Worm (Caenorhabditis elegans) whole organism, early embryonic: ENCODE results near the gene F11A5.9.

Source experiments
- B0310.2 ChIP-seq: sonication (generic microtip); optimal IDR thresholded peaks from 2 replicates; lab custom pipeline; 2016; ENCODE audit warnings: mild to moderate bottlenecking, missing genetic modification characterization, missing compliant biosample characterization
- F13C5.2 ChIP-seq: sonication (generic microtip); optimal IDR thresholded peaks from 2 replicates; lab custom pipeline; 2017; ENCODE audit warnings: mild to moderate bottlenecking, missing genetic modification characterization, inconsistent platforms, missing compliant biosample characterization
- aly-1 ChIP-seq: sonication (generic microtip); optimal IDR thresholded peaks from 2 replicates; lab custom pipeline; 2016; ENCODE audit warnings: missing genetic modification characterization, missing compliant biosample characterization
- ama-1 ChIP-seq: fragments of 150-350 bp; optimal IDR thresholded peaks from 2 replicates; lab custom pipeline; 2014
- ceh-13 ChIP-seq: fragments of 200-800 bp; sonication (Bioruptor generic); optimal IDR thresholded peaks from 2 replicates; lab custom pipeline; 2018; ENCODE audit warnings: mild to moderate bottlenecking, missing genetic modification characterization, missing compliant biosample characterization
- ceh-36 ChIP-seq: sonication (generic microtip); optimal IDR thresholded peaks from 2 replicates; lab custom pipeline; 2016; ENCODE audit warnings: missing genetic modification characterization, inconsistent platforms, missing compliant biosample characterization
- ets-7 ChIP-seq: sonication (generic microtip); optimal IDR thresholded peaks from 2 replicates; lab custom pipeline; 2016; ENCODE audit warnings: missing genotype, missing genetic modification characterization, missing compliant biosample characterization
- flt-1 ChIP-seq: fragments of 200-800 bp; sonication (Bioruptor generic); IDR thresholded peaks from 2 replicates; pipeline ENCODE4 v1.3.6; 2022; ENCODE audit warnings: missing genetic modification characterization, missing compliant biosample characterization
- hmbx-1 ChIP-seq: sonication (generic microtip); optimal IDR thresholded peaks from 2 replicates; lab custom pipeline; 2016; ENCODE audit warnings: mild to moderate bottlenecking, missing genetic modification characterization, missing compliant biosample characterization
- hmg-4 ChIP-seq: fragments of 200-800 bp; sonication (Bioruptor generic); optimal IDR thresholded peaks from 2 replicates; lab custom pipeline; 2018; ENCODE audit warnings: mild to moderate bottlenecking, missing genetic modification characterization, missing compliant biosample characterization
- hnd-1 ChIP-seq: sonication (generic microtip); optimal IDR thresholded peaks from 2 replicates; lab custom pipeline; 2016; ENCODE audit warnings: missing genetic modification characterization, missing compliant biosample characterization
- pes-1 ChIP-seq: fragments of 200-800 bp; sonication (Bioruptor generic); IDR thresholded peaks from 2 replicates; pipeline ENCODE4 v1.3.6; 2022; ENCODE audit warnings: missing genetic modification reagents, missing genetic modification characterization, missing compliant biosample characterization
- scrt-1 ChIP-seq: fragments of 200-800 bp; sonication (Bioruptor generic); IDR thresholded peaks from 2 replicates; pipeline ENCODE4 v1.3.6; 2022; ENCODE audit warnings: missing genetic modification characterization, missing compliant biosample characterization
- sea-1 ChIP-seq: fragments of 200-800 bp; sonication (Bioruptor generic); conservative IDR thresholded peaks from 2 replicates; pipeline ENCODE4 v1.3.6; 2022; ENCODE audit warnings: missing genetic modification characterization, missing compliant biosample characterization
- tbx-11 ChIP-seq: fragments of 200-800 bp; sonication (Bioruptor generic); IDR thresholded peaks from 2 replicates; pipeline ENCODE4 v1.3.6; 2022; ENCODE audit warnings: missing genetic modification characterization, missing compliant biosample characterization
- tbx-37 ChIP-seq: fragments of 200-800 bp; sonication (Bioruptor generic); conservative IDR thresholded peaks from 2 replicates; pipeline ENCODE4 v1.3.6; 2022; ENCODE audit warnings: missing genetic modification reagents, missing genetic modification characterization, missing compliant biosample characterization
- tra-4 ChIP-seq: sonication (generic microtip); optimal IDR thresholded peaks from 2 replicates; lab custom pipeline; 2017; ENCODE audit warnings: missing genetic modification characterization, missing compliant biosample characterization

Gene F11A5.9

ce11 chrV:16214505-16214904 is at the start of gene F11A5.9:
F11A5.9 (plus strand) TSS chrV:16214890.
- TF ChIP-seq hmg-4 (GFP tag; lab: Kevin White, UChicago) (no peak), pes-1 (GFP tag; lab: Robert Waterston, UW) (no peak), scrt-1 (no peak), F13C5.2 (no peak), ama-1 (no peak), hnd-1 (tag; lab: Kevin White, UChicago) (no peak), tbx-37 (GFP tag; lab: Robert Waterston, UW) (no peak), tbx-11 (no peak), hmbx-1 (tag; lab: Kevin White, UChicago) (no peak), ets-7 (no peak), flt-1 (GFP tag; lab: Robert Waterston, UW) (no peak), tra-4 (tag; lab: Kevin White, UChicago) (no peak), sea-1 (GFP tag; lab: Robert Waterston, UW) (no peak), ceh-36 (tag; lab: Kevin White, UChicago) (no peak), B0310.2 (tag; lab: Kevin White, UChicago) (no peak), ceh-13 (GFP tag; lab: Kevin White, UChicago) (no peak), aly-1 (tag; lab: Kevin White, UChicago) (no peak)

- TF ChIP-seq sea-1 (GFP tag; lab: Robert Waterston, UW) (no peak), ets-7 (no peak), tbx-37 (GFP tag; lab: Robert Waterston, UW) (no peak), flt-1 (GFP tag; lab: Robert Waterston, UW) (no peak), tbx-11 (no peak), B0310.2 (tag; lab: Kevin White, UChicago) (no peak), F13C5.2 (no peak), pes-1 (GFP tag; lab: Robert Waterston, UW) (no peak), hmbx-1 (tag; lab: Kevin White, UChicago) (no peak), tra-4 (tag; lab: Kevin White, UChicago) (no peak), hmg-4 (GFP tag; lab: Kevin White, UChicago) (no peak), scrt-1 (no peak), hnd-1 (tag; lab: Kevin White, UChicago) (no peak), ama-1 (no peak), ceh-36 (tag; lab: Kevin White, UChicago) (no peak)
Observed at ce11 chrV:16165936-16166335, 48.8 kb upstream of the F11A5.9 start, which contains the start of gene str-108. str-108 (plus strand) TSS chrV:16166236.

- TF ChIP-seq aly-1 (tag; lab: Kevin White, UChicago) (no peak), F13C5.2 (no peak), ets-7 (no peak), flt-1 (GFP tag; lab: Robert Waterston, UW) (no peak), ceh-13 (GFP tag; lab: Kevin White, UChicago) (no peak), ceh-36 (tag; lab: Kevin White, UChicago) (no peak), sea-1 (GFP tag; lab: Robert Waterston, UW) (no peak), tbx-37 (GFP tag; lab: Robert Waterston, UW) (no peak), pes-1 (GFP tag; lab: Robert Waterston, UW) (no peak), ama-1 (no peak), hmbx-1 (tag; lab: Kevin White, UChicago) (no peak), scrt-1 (no peak), hmg-4 (GFP tag; lab: Kevin White, UChicago) (no peak), tbx-11 (no peak), B0310.2 (tag; lab: Kevin White, UChicago) (no peak)
Observed at ce11 chrV:16169026-16169425, 45.7 kb upstream of the F11A5.9 start, which contains the start of gene str-111. str-111 (minus strand) TSS chrV:16169126.

- no peak for TF ChIP-seq flt-1 (GFP tag; lab: Robert Waterston, UW)
- TF ChIP-seq ama-1, result no peak
- TF ChIP-seq ceh-13 (GFP tag; lab: Kevin White, UChicago), result no peak
- no peak for TF ChIP-seq ceh-36 (tag; lab: Kevin White, UChicago)
- no peak for TF ChIP-seq B0310.2 (tag; lab: Kevin White, UChicago)
- TF ChIP-seq aly-1 (tag; lab: Kevin White, UChicago), result no peak
- no peak for TF ChIP-seq hnd-1 (tag; lab: Kevin White, UChicago)
- TF ChIP-seq tra-4 (tag; lab: Kevin White, UChicago), result no peak
- no peak for TF ChIP-seq hmbx-1 (tag; lab: Kevin White, UChicago)
- no peak for TF ChIP-seq tbx-37 (GFP tag; lab: Robert Waterston, UW)
- no peak for TF ChIP-seq pes-1 (GFP tag; lab: Robert Waterston, UW)
Observed at ce11 chrV:16171721-16172120, 43.0 kb upstream of the F11A5.9 start, which contains the start of gene K05D4.9. K05D4.9 (minus strand) TSS chrV:16171821.

ce11 chrV:16174109-16174508 is 40.6 kb upstream of the F11A5.9 start:
- TF ChIP-seq ceh-36 (tag; lab: Kevin White, UChicago), result no peak
- no peak for TF ChIP-seq scrt-1
- no peak for TF ChIP-seq hmbx-1 (tag; lab: Kevin White, UChicago)
- no peak for TF ChIP-seq ceh-13 (GFP tag; lab: Kevin White, UChicago)
- no peak for TF ChIP-seq flt-1 (GFP tag; lab: Robert Waterston, UW)
- TF ChIP-seq F13C5.2, result no peak
- no peak for TF ChIP-seq aly-1 (tag; lab: Kevin White, UChicago)
- TF ChIP-seq sea-1 (GFP tag; lab: Robert Waterston, UW), result no peak
- TF ChIP-seq hmg-4 (GFP tag; lab: Kevin White, UChicago), result no peak
- TF ChIP-seq tra-4 (tag; lab: Kevin White, UChicago), result no peak
- TF ChIP-seq tbx-37 (GFP tag; lab: Robert Waterston, UW), result no peak
- no peak for TF ChIP-seq ets-7
- TF ChIP-seq tbx-11, result no peak
- TF ChIP-seq B0310.2 (tag; lab: Kevin White, UChicago), result no peak
- no peak for TF ChIP-seq pes-1 (GFP tag; lab: Robert Waterston, UW)
- TF ChIP-seq hnd-1 (tag; lab: Kevin White, UChicago), result no peak
- TF ChIP-seq ama-1, result no peak

ce11 chrV:16175227-16175626 is 39.5 kb upstream of the F11A5.9 start:
- TF ChIP-seq hnd-1 (tag; lab: Kevin White, UChicago), result no peak
- no peak for TF ChIP-seq ceh-36 (tag; lab: Kevin White, UChicago)
- TF ChIP-seq B0310.2 (tag; lab: Kevin White, UChicago), result no peak
- TF ChIP-seq hmbx-1 (tag; lab: Kevin White, UChicago), result no peak
- TF ChIP-seq F13C5.2, result no peak
- no peak for TF ChIP-seq tbx-37 (GFP tag; lab: Robert Waterston, UW)
- no peak for TF ChIP-seq ama-1
- TF ChIP-seq aly-1 (tag; lab: Kevin White, UChicago), result no peak
- TF ChIP-seq tbx-11, result no peak
- no peak for TF ChIP-seq ets-7
